Fruit fly (Drosophila melanogaster): ENCODE data around the gene CG15385.

Gene CG15385

dm6 chr2L:2164520-2165237 lies 47.7 kb downstream of the CG15385 start (continued):
- peak; percentile 42 for TF ChIP-seq pb (GFP tag; optimal IDR thresholded peaks at IDR 0.05)
- peak; percentile 23 for TF ChIP-seq CG1792 (GFP tag; optimal IDR thresholded peaks at IDR 0.05)
- no peak for TF ChIP-seq CG2889 (GFP tag; IDR thresholded peaks at IDR 0.05)
- peak; percentile 70 for TF ChIP-seq gsb-n (tag; optimal IDR thresholded peaks at IDR 0.05)
- peak; percentile 56 for TF ChIP-seq Hsf (GFP tag; optimal IDR thresholded peaks at IDR 0.05)
- TF ChIP-seq org-1 (GFP tag; optimal IDR thresholded peaks at IDR 0.05): peak; percentile 58
- no peak for TF ChIP-seq nau (GFP tag; optimal IDR thresholded peaks at IDR 0.05)
- TF ChIP-seq zen2 (GFP tag; IDR thresholded peaks at IDR 0.05; ENCODE audit: partially characterized antibody): no peak
- TF ChIP-seq danr (GFP tag; IDR thresholded peaks at IDR 0.05): no peak
- no peak for TF ChIP-seq Bgb (GFP tag; IDR thresholded peaks at IDR 0.05; ENCODE audit: partially characterized antibody)
- TF ChIP-seq otp (GFP tag; IDR thresholded peaks at IDR 0.05): peak; percentile 81; the same call in 2 of the 3 replicates
- no peak for TF ChIP-seq CG15011 (GFP tag; optimal IDR thresholded peaks at IDR 0.05)
- peak; percentile 50 for TF ChIP-seq CG5245 (GFP tag; optimal IDR thresholded peaks at IDR 0.05)
- peak; percentile 46 for TF ChIP-seq CG13624 (GFP tag; optimal IDR thresholded peaks at IDR 0.05)
- TF ChIP-seq NC2β (GFP tag; optimal IDR thresholded peaks at IDR 0.05): peak; percentile 61
- peak; percentile 71 for TF ChIP-seq bab2 (GFP tag; optimal IDR thresholded peaks at IDR 0.05)
- peak; percentile 21 for TF ChIP-seq CHES-1-like (GFP tag; optimal IDR thresholded peaks at IDR 0.05)
- no peak for TF ChIP-seq h (optimal IDR thresholded peaks at IDR 0.05)
- no peak for TF ChIP-seq Dp (GFP tag; optimal IDR thresholded peaks at IDR 0.05)
- TF ChIP-seq Hand (GFP tag; optimal IDR thresholded peaks at IDR 0.05): no peak
- no peak for TF ChIP-seq Dip2 (GFP tag; IDR thresholded peaks at IDR 0.05)
- TF ChIP-seq sim (GFP tag; IDR thresholded peaks at IDR 0.05): peak; percentile 59; the same call in 1 of the 2 replicates
- no peak for TF ChIP-seq CG13287 (GFP tag; IDR thresholded peaks at IDR 0.05; ENCODE audit: partially characterized antibody)
- TF ChIP-seq dmrt99B (tag; optimal IDR thresholded peaks at IDR 0.05): no peak
- peak; percentile 69 for TF ChIP-seq gcm (GFP tag; optimal IDR thresholded peaks at IDR 0.05)
- peak; percentile 17; the same call in 2 of the 4 replicates for TF ChIP-seq Gug (GFP tag; IDR thresholded peaks at IDR 0.05)
- no peak for TF ChIP-seq BEAF-32 (GFP tag; optimal IDR thresholded peaks at IDR 0.05)
- TF ChIP-seq bcd (GFP tag; optimal IDR thresholded peaks at IDR 0.05): peak; percentile 44
- TF ChIP-seq ems (GFP tag; optimal IDR thresholded peaks at IDR 0.05): no peak
- peak; percentile 68 for TF ChIP-seq CG8388 (GFP tag; optimal IDR thresholded peaks at IDR 0.05)
- TF ChIP-seq Dad (GFP tag; optimal IDR thresholded peaks at IDR 0.05): no peak
- TF ChIP-seq HLH4C (GFP tag; IDR thresholded peaks at IDR 0.05; ENCODE audit: partially characterized antibody): no peak
- no peak for TF ChIP-seq gce (GFP tag; IDR thresholded peaks at IDR 0.05)
- TF ChIP-seq so (GFP tag; IDR thresholded peaks at IDR 0.05): 0 out of 3 replicates have a peak, but pooled peaks have one; percentile 55
- TF ChIP-seq Ravus (GFP tag; IDR thresholded peaks at IDR 0.05): 0 out of 2 replicates have a peak, but pooled peaks have one; percentile 1
- no peak for TF ChIP-seq CG12104 (GFP tag; optimal IDR thresholded peaks at IDR 0.05)
- TF ChIP-seq ash1 (GFP tag; optimal IDR thresholded peaks at IDR 0.05): no peak
- no peak for TF ChIP-seq CG14965 (GFP tag; optimal IDR thresholded peaks at IDR 0.05; ENCODE audit: borderline replicate concordance)
- TF ChIP-seq cg (GFP tag; optimal IDR thresholded peaks at IDR 0.05): no peak
- no peak for TF ChIP-seq CG3995 (GFP tag; optimal IDR thresholded peaks at IDR 0.05)
- TF ChIP-seq Nf-YC (tag; optimal IDR thresholded peaks at IDR 0.05): no peak
- TF ChIP-seq Lim3 (GFP tag; IDR thresholded peaks at IDR 0.05): no peak
- TF ChIP-seq chif (GFP tag; optimal IDR thresholded peaks at IDR 0.05): peak; percentile 46 to 85
- TF ChIP-seq CG18599 (GFP tag; optimal IDR thresholded peaks at IDR 0.05): peak; percentile 34
- TF ChIP-seq CG8924 (tag; optimal IDR thresholded peaks at IDR 0.05): peak; percentile 80
- no peak for TF ChIP-seq Oaz (GFP tag; IDR thresholded peaks at IDR 0.05)
- no peak for TF ChIP-seq Doc2 (GFP tag; IDR thresholded peaks at IDR 0.05)
- peak; percentile 81 for TF ChIP-seq Med (GFP tag)
- TF ChIP-seq jumu (GFP tag; optimal IDR thresholded peaks at IDR 0.05): peak; percentile 53
- no peak for TF ChIP-seq slou (GFP tag; optimal IDR thresholded peaks at IDR 0.05)
